Fruit fly (Drosophila melanogaster) whole organism, wandering third instar larva: ENCODE results near the gene Atg14.

Source experiments
- Abd-B ChIP-seq: fragments of >200 bp; optimal IDR thresholded peaks from 2 replicates; lab custom pipeline; 2017; ENCODE audit warnings: missing biosample characterization, missing genetic modification characterization
- CG32264 ChIP-seq: fragments of 200-800 bp; sonication (Bioruptor generic); optimal IDR thresholded peaks from 2 replicates; lab custom pipeline; 2016; ENCODE audit warnings: missing biosample characterization, missing genetic modification characterization
- CG9705 ChIP-seq: fragments of 200-800 bp; sonication (Bioruptor generic); optimal IDR thresholded peaks from 2 replicates; lab custom pipeline; 2018; ENCODE audit warnings: missing biosample characterization, mild to moderate bottlenecking, missing genetic modification characterization
- CrebA ChIP-seq: fragments of 200-800 bp; sonication (Bioruptor generic); optimal IDR thresholded peaks from 2 replicates; lab custom pipeline; 2016; ENCODE audit warnings: missing biosample characterization, mild to moderate bottlenecking, missing genetic modification characterization, borderline replicate concordance
- Dfd ChIP-seq: fragments of >200 bp; optimal IDR thresholded peaks from 2 replicates; lab custom pipeline; 2017; ENCODE audit warnings: missing biosample characterization, missing genetic modification characterization
- Dif ChIP-seq: fragments of 200-275, 200-300 bp; sonication (Bioruptor generic); optimal IDR thresholded peaks from 2 replicates; lab custom pipeline; 2018; ENCODE audit warnings: missing biosample characterization, missing genetic modification characterization; ENCODE audit not compliant: partially characterized antibody
- GATAd ChIP-seq: sonication (Bioruptor generic); optimal IDR thresholded peaks from 2 replicates; lab custom pipeline; 2016; ENCODE audit warnings: missing biosample characterization, missing genetic modification characterization
- HLH106 ChIP-seq: fragments of 200-800 bp; optimal IDR thresholded peaks from 3 replicates; lab custom pipeline; 2019; ENCODE audit warnings: missing biosample characterization, mild to moderate bottlenecking, missing genetic modification characterization, moderate library complexity
- Hnf4 ChIP-seq: fragments of 200-800 bp; sonication (Bioruptor generic); optimal IDR thresholded peaks from 2 replicates; lab custom pipeline; 2016; ENCODE audit warnings: missing biosample characterization, mild to moderate bottlenecking, missing genetic modification characterization
- Hr78 ChIP-seq: fragments of >200 bp; optimal IDR thresholded peaks from 2 replicates; lab custom pipeline; 2017; ENCODE audit warnings: missing biosample characterization, missing genetic modification characterization
- Hr83 ChIP-seq: fragments of 200-300 bp; sonication (Bioruptor generic); optimal IDR thresholded peaks from 2 replicates; lab custom pipeline; 2016; ENCODE audit warnings: missing biosample characterization, mild to moderate bottlenecking, missing genetic modification characterization, moderate library complexity; ENCODE audit not compliant: poor library complexity, severe bottlenecking
- Jra ChIP-seq: sonication (Bioruptor generic); optimal IDR thresholded peaks from 2 replicates; lab custom pipeline; 2016; ENCODE audit warnings: missing biosample characterization, missing genetic modification characterization
- Mio ChIP-seq: sonication (Bioruptor generic); optimal IDR thresholded peaks from 2 replicates; lab custom pipeline; 2016; ENCODE audit warnings: missing biosample characterization, missing genetic modification characterization
- Myc ChIP-seq: fragments of >200 bp; optimal IDR thresholded peaks from 2 replicates; lab custom pipeline; 2017
- N ChIP-seq: fragments of >200 bp; optimal IDR thresholded peaks from 2 replicates; lab custom pipeline; 2018; ENCODE audit warnings: missing biosample characterization, missing external identifiers, missing genetic modification characterization
- OdsH ChIP-seq: fragments of 200-800 bp; sonication (Bioruptor generic); optimal IDR thresholded peaks from 2 replicates; lab custom pipeline; 2016; ENCODE audit warnings: missing biosample characterization, mild to moderate bottlenecking, missing genetic modification characterization
- Rel ChIP-seq, 2 experiments: fragments of 200-800 bp; sonication (Bioruptor generic) in 1 of 2; optimal IDR thresholded peaks; 2 replicates in 1 of 2; 3 replicates in 1 of 2; lab custom pipeline; 2016 to 2019; ENCODE audit warnings: mild to moderate bottlenecking in 2 of 2, missing biosample characterization in 2 of 2, missing genetic modification characterization in 2 of 2, moderate library complexity in 1 of 2
- Sp1 ChIP-seq: fragments of 200-800 bp; sonication (Bioruptor generic); optimal IDR thresholded peaks from 3 replicates; lab custom pipeline; 2019; ENCODE audit warnings: missing biosample characterization, mild to moderate bottlenecking, missing genetic modification characterization, moderate library complexity
- Vsx2 ChIP-seq: fragments of 200-300, 225-300 bp; sonication (Bioruptor generic); optimal IDR thresholded peaks from 2 replicates; lab custom pipeline; 2018; ENCODE audit warnings: missing biosample characterization, missing genetic modification characterization; ENCODE audit not compliant: partially characterized antibody
- br ChIP-seq: fragments of 200-800 bp; sonication (Bioruptor generic); optimal IDR thresholded peaks from 2 replicates; lab custom pipeline; 2016; ENCODE audit warnings: missing biosample characterization, missing genetic modification characterization
- brk ChIP-seq: fragments of 200-800 bp; sonication (Bioruptor generic); optimal IDR thresholded peaks from 2 replicates; lab custom pipeline; 2016; ENCODE audit warnings: missing biosample characterization, mild to moderate bottlenecking, missing genetic modification characterization
- dl ChIP-seq, 2 experiments: fragments of 175-275, 200-275 bp in 1 of 2; fragments of 200-275 bp in 1 of 2; sonication (Bioruptor generic); optimal IDR thresholded peaks; lab custom pipeline; 2018; ENCODE audit warnings: mild to moderate bottlenecking in 2 of 2, missing biosample characterization in 2 of 2, missing genetic modification characterization in 2 of 2, moderate library complexity in 2 of 2; ENCODE audit not compliant: partially characterized antibody in 2 of 2, insufficient read depth in 1 of 2
- dmrt93B ChIP-seq: fragments of 200-800 bp; sonication (Bioruptor generic); optimal IDR thresholded peaks from 2 replicates; lab custom pipeline; 2018; ENCODE audit warnings: missing biosample characterization, mild to moderate bottlenecking, missing genetic modification characterization
- dsf ChIP-seq: sonication (Bioruptor generic); optimal IDR thresholded peaks from 2 replicates; lab custom pipeline; 2016; ENCODE audit warnings: missing biosample characterization, missing genetic modification characterization, borderline replicate concordance
- ey ChIP-seq: fragments of 200-800 bp; sonication (Bioruptor generic); optimal IDR thresholded peaks from 2 replicates; lab custom pipeline; 2016; ENCODE audit warnings: missing biosample characterization, missing genetic modification characterization
- foxo ChIP-seq, 2 experiments: fragments of 200-800 bp; sonication (Bioruptor generic); optimal IDR thresholded peaks; 2 replicates in 1 of 2; 3 replicates in 1 of 2; lab custom pipeline; 2016 to 2017; ENCODE audit warnings: missing biosample characterization in 2 of 2, missing genetic modification characterization in 2 of 2
- fru ChIP-seq: fragments of 200-800 bp; sonication (Bioruptor generic); optimal IDR thresholded peaks from 3 replicates; lab custom pipeline; 2016; ENCODE audit warnings: missing biosample characterization, mild to moderate bottlenecking, missing genetic modification characterization
- h ChIP-seq: fragments of 200-800 bp; sonication (Bioruptor generic); optimal IDR thresholded peaks from 3 replicates; lab custom pipeline; 2016; ENCODE audit warnings: missing biosample characterization, mild to moderate bottlenecking, missing genetic modification characterization
- jim ChIP-seq: fragments of 175-275, 200-325 bp; sonication (Bioruptor generic); optimal IDR thresholded peaks from 2 replicates; lab custom pipeline; 2016; ENCODE audit warnings: missing biosample characterization, mild to moderate bottlenecking, missing genetic modification characterization
- lola ChIP-seq: fragments of >200 bp; optimal IDR thresholded peaks from 2 replicates; lab custom pipeline; 2017; ENCODE audit warnings: missing biosample characterization, missing genetic modification characterization
- pan ChIP-seq: fragments of >200 bp; optimal IDR thresholded peaks from 2 replicates; lab custom pipeline; 2017
- psq ChIP-seq: fragments of 200-800 bp; sonication (Bioruptor generic); optimal IDR thresholded peaks from 3 replicates; lab custom pipeline; 2017; ENCODE audit warnings: missing biosample characterization, mild to moderate bottlenecking, missing genetic modification characterization, moderate library complexity
- rgr ChIP-seq: fragments of 200-800 bp; sonication (Bioruptor generic); optimal IDR thresholded peaks from 3 replicates; lab custom pipeline; 2016; ENCODE audit warnings: missing biosample characterization, mild to moderate bottlenecking, missing genetic modification characterization
- sage ChIP-seq: fragments of 200-800 bp; sonication (Bioruptor generic); optimal IDR thresholded peaks from 2 replicates; lab custom pipeline; 2016; ENCODE audit warnings: missing biosample characterization, mild to moderate bottlenecking, missing genetic modification characterization
- sv ChIP-seq: fragments of 200-800 bp; sonication (Bioruptor generic); optimal IDR thresholded peaks from 3 replicates; lab custom pipeline; 2016; ENCODE audit warnings: missing biosample characterization, missing genetic modification characterization
- tai ChIP-seq: sonication (Bioruptor generic); optimal IDR thresholded peaks from 2 replicates; lab custom pipeline; 2016; ENCODE audit warnings: missing biosample characterization, missing genetic modification characterization
- usp ChIP-seq: fragments of >200 bp; optimal IDR thresholded peaks from 2 replicates; lab custom pipeline; 2017; ENCODE audit warnings: missing biosample characterization, missing genetic modification characterization
- woc ChIP-seq: sonication (Bioruptor generic); optimal IDR thresholded peaks from 2 replicates; lab custom pipeline; 2016; ENCODE audit warnings: missing biosample characterization, mild to moderate bottlenecking, missing genetic modification characterization

Atg14 gene

dm6 chr3R:29113392-29113791, 2.8 kb upstream of the Atg14 start:
- TF ChIP-seq GATAd (GFP tag; lab: Kevin White, UChicago) (no peak), dl (GFP tag; optimal IDR thresholded peaks at IDR 0.05; lab: Kevin White, UChicago; ENCODE audit: insufficient read depth in 1 of 2, partially characterized antibody in 2 of 2) (no peak), Abd-B (GFP tag; lab: Kevin White, UChicago) (no peak), sv (GFP tag; lab: Kevin White, UChicago) (no peak), CrebA (no peak), fru (no peak), sage (GFP tag; lab: Kevin White, UChicago) (no peak), h (GFP tag; lab: Kevin White, UChicago) (no peak), Hr78 (GFP tag; lab: Kevin White, UChicago) (no peak), Rel (GFP tag; optimal IDR thresholded peaks at IDR 0.05; lab: Kevin White, UChicago) (no peak), Rel (tag; optimal IDR thresholded peaks at IDR 0.05; lab: Kevin White, UChicago) (no peak), jim (GFP tag; lab: Kevin White, UChicago) (no peak), Myc (lab: Kevin White, UChicago) (no peak)

dm6 chr3R:29122817-29123611, 6.8 kb downstream of the Atg14 start, which contains the start of the genes yem and Ctl2:
TSS of gene yem (minus strand) at chr3R:29122879.
TSS of gene Ctl2 (plus strand) at chr3R:29123370.
- TF ChIP-seq Hnf4 (GFP tag; lab: Kevin White, UChicago) (no peak), fru (peak; percentile 82), br (GFP tag; lab: Kevin White, UChicago) (peak; percentile 79), Hr83 (GFP tag; lab: Kevin White, UChicago) (peak; percentile 96), lola (no peak), h (GFP tag; lab: Kevin White, UChicago) (peak; percentile 75), jim (GFP tag; lab: Kevin White, UChicago) (no peak), CG9705 (GFP tag; lab: Kevin White, UChicago) (peak; percentile 63), rgr (peak; percentile 56), psq (GFP tag; lab: Kevin White, UChicago) (peak; percentile 76), pan (no peak), N (GFP tag; lab: Kevin White, UChicago) (no peak), OdsH (peak; percentile 49), woc (GFP tag; lab: Kevin White, UChicago) (peak; percentile 95), brk (GFP tag; lab: Kevin White, UChicago) (no peak), Sp1 (GFP tag; lab: Kevin White, UChicago) (peak; percentile 61), HLH106 (tag; lab: Kevin White, UChicago) (peak; percentile 71), Rel (GFP tag; optimal IDR thresholded peaks at IDR 0.05; lab: Kevin White, UChicago) (no peak), Rel (tag; optimal IDR thresholded peaks at IDR 0.05; lab: Kevin White, UChicago) (peak; percentile 47), sv (GFP tag; lab: Kevin White, UChicago) (peak; percentile 85), ey (peak; percentile 71), Dif (peak; percentile 23), Myc (lab: Kevin White, UChicago) (peak; percentile 93), GATAd (GFP tag; lab: Kevin White, UChicago) (peak; percentile 52), CG32264 (GFP tag; lab: Kevin White, UChicago) (no peak), foxo (GFP tag; optimal IDR thresholded peaks at IDR 0.05; lab: Kevin White, UChicago) (peak in 1 of 2 experiments; percentile 85), dmrt93B (GFP tag; lab: Kevin White, UChicago) (peak; percentile 64)

dm6 chr3R:29124128-29124527, 7.9 kb downstream of the Atg14 start:
- TF ChIP-seq Hr83 (GFP tag; lab: Kevin White, UChicago) (peak; percentile 56), Jra (GFP tag; lab: Kevin White, UChicago) (peak; percentile 58), Sp1 (GFP tag; lab: Kevin White, UChicago) (peak; percentile 69), dl (GFP tag; optimal IDR thresholded peaks at IDR 0.05; lab: Kevin White, UChicago; ENCODE audit: insufficient read depth in 1 of 2, partially characterized antibody in 2 of 2) (no peak), CG32264 (GFP tag; lab: Kevin White, UChicago) (peak; percentile 73), dsf (GFP tag; lab: Kevin White, UChicago) (peak; percentile 20), h (GFP tag; lab: Kevin White, UChicago) (peak; percentile 91), pan (no peak), sage (GFP tag; lab: Kevin White, UChicago) (no peak), Mio (GFP tag; lab: Kevin White, UChicago) (peak; percentile 36), woc (GFP tag; lab: Kevin White, UChicago) (peak; percentile 73), Myc (lab: Kevin White, UChicago) (no peak), Abd-B (GFP tag; lab: Kevin White, UChicago) (no peak), brk (GFP tag; lab: Kevin White, UChicago) (no peak), psq (GFP tag; lab: Kevin White, UChicago) (peak; percentile 78), lola (no peak), N (GFP tag; lab: Kevin White, UChicago) (no peak), jim (GFP tag; lab: Kevin White, UChicago) (no peak), CG9705 (GFP tag; lab: Kevin White, UChicago) (no peak), ey (peak; percentile 91), Dfd (GFP tag; lab: Kevin White, UChicago) (no peak), Hr78 (GFP tag; lab: Kevin White, UChicago) (no peak), fru (peak; percentile 88), HLH106 (tag; lab: Kevin White, UChicago) (peak; percentile 80), sv (GFP tag; lab: Kevin White, UChicago) (no peak), usp (no peak), rgr (peak; percentile 89), br (GFP tag; lab: Kevin White, UChicago) (peak; percentile 89), Hnf4 (GFP tag; lab: Kevin White, UChicago) (peak; percentile 90), Vsx2 (no peak), Rel (GFP tag; optimal IDR thresholded peaks at IDR 0.05; lab: Kevin White, UChicago) (no peak), Rel (tag; optimal IDR thresholded peaks at IDR 0.05; lab: Kevin White, UChicago) (peak; percentile 7), GATAd (GFP tag; lab: Kevin White, UChicago) (no peak), tai (GFP tag; lab: Kevin White, UChicago) (no peak), CrebA (no peak)
